Worm (Caenorhabditis elegans) whole organism, late embryonic: ENCODE measurements around the gene F09F9.2.

Experiments
- ceh-34 ChIP-seq: sonication (generic microtip); optimal IDR thresholded peaks from 2 replicates; lab custom pipeline; 2016; ENCODE audit warnings: mild to moderate bottlenecking, missing genetic modification characterization, missing compliant biosample characterization
- ceh-9 ChIP-seq: sonication (generic microtip); optimal IDR thresholded peaks from 2 replicates; lab custom pipeline; 2016; ENCODE audit warnings: mild to moderate bottlenecking, missing genetic modification characterization, inconsistent platforms, missing compliant biosample characterization

Gene F09F9.2

ce11 chrX:4061968-4062367 is 49.3 kb downstream of the F09F9.2 start:
- peak; percentile 7 for TF ChIP-seq ceh-34
- no peak for TF ChIP-seq ceh-9 (tag; lab: Kevin White, UChicago)
- TF ChIP-seq, all 69 proteins: peak for 1
